Worm (Caenorhabditis elegans): ENCODE data around the gene fbxb-88.
"Not testable (repeated sequence)": the region's sequence is repeated elsewhere in the genome, so short reads cannot be mapped to it uniquely, and the experiment has no call there.

DNA sequence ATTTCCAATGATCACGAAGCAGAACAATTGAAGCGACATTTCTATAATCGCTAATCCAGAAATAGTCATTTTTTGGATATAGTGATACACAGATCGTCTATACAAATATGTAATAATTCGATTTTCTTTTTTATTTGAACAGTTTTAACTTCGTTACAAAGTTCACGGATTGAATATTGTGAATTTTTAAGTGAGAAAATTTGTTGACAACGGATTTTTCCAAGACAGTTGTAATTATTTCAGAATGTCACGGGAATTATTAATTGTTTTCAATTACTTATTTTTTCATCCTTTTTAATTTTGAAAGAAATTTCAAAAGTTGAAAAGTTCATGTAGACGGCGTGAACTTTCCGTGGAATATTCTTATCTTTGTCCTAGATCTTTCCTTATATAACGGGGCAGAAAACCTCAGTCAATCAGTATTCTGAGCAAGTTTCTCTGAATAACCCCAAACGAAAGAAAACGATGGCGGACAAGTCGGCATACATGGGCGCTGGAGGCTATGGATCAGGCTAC lies 14.5 kb upstream of the fbxb-88 start, which contains the start of the genes T23B7.2 and nspd-4:
- not testable (repeated sequence) for TF ChIP-seq odd-2 (tag; optimal IDR thresholded peaks at IDR 0.05); tbx-2 (tag; optimal IDR thresholded peaks at IDR 0.05); pax-1 (tag; optimal IDR thresholded peaks at IDR 0.05); pha-4 (tag; optimal IDR thresholded peaks at IDR 0.05); ceh-19 (GFP tag; optimal IDR thresholded peaks at IDR 0.05); nfya-1 (tag; optimal IDR thresholded peaks at IDR 0.05); ama-1 (optimal IDR thresholded peaks at IDR 0.05)

Data from whole organism, late embryonic.